Worm (Caenorhabditis elegans): ENCODE measurements around the gene twk-43.

DNA sequence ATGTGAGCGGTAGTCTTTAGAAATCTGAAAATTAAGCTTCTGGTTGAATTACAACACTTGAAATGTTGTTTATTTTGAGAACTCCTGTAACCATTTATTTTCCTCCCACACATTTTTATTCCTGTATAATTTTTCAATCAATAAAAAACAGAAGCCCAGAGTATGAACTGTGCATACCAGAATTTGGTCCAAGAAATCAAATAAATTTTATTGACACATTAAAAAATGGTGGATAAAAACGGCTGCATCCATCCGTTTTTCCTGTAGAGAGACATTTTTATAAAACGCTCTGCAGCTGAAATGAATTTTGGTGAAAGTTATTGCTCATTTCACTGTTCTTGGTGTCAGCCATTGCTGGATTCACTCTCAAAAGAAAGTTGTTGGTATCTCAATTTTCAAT, 48.9 kb upstream of the twk-43 start, which contains the start of gene C26E1.1:
- no peak for TF ChIP-seq flh-1 (GFP tag; optimal IDR thresholded peaks at IDR 0.05)
- no peak for TF ChIP-seq ztf-11 (tag; optimal IDR thresholded peaks at IDR 0.05)
- TF ChIP-seq nhr-76 (tag; optimal IDR thresholded peaks at IDR 0.05) = no peak
- no peak for TF ChIP-seq sem-2 (GFP tag; optimal IDR thresholded peaks at IDR 0.05)

All from whole organism, mixed stage, embryonic.